Worm (Caenorhabditis elegans) whole organism, L1 larva: ENCODE data around the gene F46B6.13.
A peak's percentile ranks its signal among the peaks of the same experiment; 100 is the strongest.

ENCODE experiments used
- Y116A8C.19 ChIP-seq: sonication (generic microtip); optimal IDR thresholded peaks from 2 replicates; lab custom pipeline; 2016; ENCODE audit warnings: missing compliant biosample characterization, missing genetic modification characterization, borderline replicate concordance
- aha-1 ChIP-seq: fragments of 150-350 bp; optimal IDR thresholded peaks from 2 replicates; lab custom pipeline; 2014; ENCODE audit warnings: missing biosample characterization, missing genetic modification characterization
- ama-1 ChIP-seq: fragments of 150-350 bp; optimal IDR thresholded peaks from 2 replicates; lab custom pipeline; 2014
- blmp-1 ChIP-seq: fragments of 150-350 bp; optimal IDR thresholded peaks from 2 replicates; lab custom pipeline; 2014; ENCODE audit warnings: missing biosample characterization, missing genetic modification characterization
- ceh-82 ChIP-seq, 3 experiments: fragments of 150-350 bp in 1 of 3; sonication (generic microtip) in 2 of 3; optimal IDR thresholded peaks; 2 replicates each; lab custom pipeline; 2014 to 2017; ENCODE audit warnings: missing biosample characterization in 3 of 3, missing genetic modification characterization in 3 of 3
- ceh-88 ChIP-seq: fragments of 200-800 bp; sonication (Bioruptor generic); IDR thresholded peaks from 2 replicates; pipeline ENCODE4 v1.3.6; 2022; ENCODE audit warnings: missing genetic modification characterization, missing compliant biosample characterization
- ceh-90 ChIP-seq: sonication (generic microtip); optimal IDR thresholded peaks from 2 replicates; lab custom pipeline; 2016; ENCODE audit warnings: missing genetic modification characterization, missing compliant biosample characterization
- dpl-1 ChIP-seq, 3 experiments: fragments of 150-350 bp in 2 of 3; sonication (generic microtip) in 1 of 3; optimal IDR thresholded peaks; 2 replicates each; lab custom pipeline; 2014 to 2017; ENCODE audit warnings: missing biosample characterization in 3 of 3, missing genetic modification characterization in 3 of 3, missing genetic modification reagents in 3 of 3
- dsc-1 ChIP-seq: sonication (generic microtip); optimal IDR thresholded peaks from 2 replicates; lab custom pipeline; 2016; ENCODE audit warnings: mild to moderate bottlenecking, missing genetic modification characterization, missing compliant biosample characterization
- efl-1 ChIP-seq, 4 experiments: fragments of 150-350 bp; optimal IDR thresholded peaks in 3 of 4; peaks in 1 of 4; 1 replicate in 1 of 4; 2 replicates in 3 of 4; lab custom pipeline; 2014; ENCODE audit warnings: missing biosample characterization in 2 of 4, missing genetic modification characterization in 2 of 4, missing genetic modification reagents in 2 of 4
- elt-2 ChIP-seq: sonication (generic microtip); optimal IDR thresholded peaks from 2 replicates; lab custom pipeline; 2016; ENCODE audit warnings: missing genetic modification characterization, mild to moderate bottlenecking, inconsistent platforms, missing compliant biosample characterization, missing genetic modification reagents
- fkh-8 ChIP-seq: sonication (generic microtip); optimal IDR thresholded peaks from 2 replicates; lab custom pipeline; 2016; ENCODE audit warnings: mild to moderate bottlenecking, missing genetic modification characterization, missing compliant biosample characterization
- grh-1 ChIP-seq: fragments of 200-800 bp; sonication (Bioruptor generic); IDR thresholded peaks from 2 replicates; pipeline ENCODE4 v1.3.6; 2022; ENCODE audit warnings: missing genetic modification reagents, missing genetic modification characterization, missing compliant biosample characterization
- hlh-17 ChIP-seq: fragments of 200-800 bp; sonication (Bioruptor generic); optimal IDR thresholded peaks from 2 replicates; lab custom pipeline; 2018; ENCODE audit warnings: missing genetic modification characterization, mild to moderate bottlenecking, missing compliant biosample characterization, moderate library complexity, borderline replicate concordance
- hlh-4 ChIP-seq: sonication (generic microtip); optimal IDR thresholded peaks from 2 replicates; lab custom pipeline; 2016; ENCODE audit warnings: mild to moderate bottlenecking, missing genetic modification characterization, missing compliant biosample characterization
- hpl-2 ChIP-seq: fragments of 150-350 bp; optimal IDR thresholded peaks from 2 replicates; lab custom pipeline; 2014; ENCODE audit warnings: missing biosample characterization, missing genetic modification reagents, missing genetic modification characterization
- isw-1 ChIP-seq: fragments of 200-800 bp; sonication (Bioruptor generic); IDR thresholded peaks from 2 replicates; pipeline ENCODE4 v1.3.6; 2022; ENCODE audit warnings: missing genetic modification characterization, missing compliant biosample characterization
- lin-13 ChIP-seq: fragments of 150-350 bp; optimal IDR thresholded peaks from 2 replicates; lab custom pipeline; 2014; ENCODE audit warnings: missing biosample characterization, missing genetic modification reagents, missing genetic modification characterization
- lin-14 ChIP-seq: fragments of 200-800 bp; sonication (Bioruptor generic); optimal IDR thresholded peaks from 2 replicates; lab custom pipeline; 2018; ENCODE audit warnings: mild to moderate bottlenecking, missing genetic modification characterization, moderate library complexity, missing compliant biosample characterization
- lin-35 ChIP-seq, 2 experiments: fragments of 150-350 bp; optimal IDR thresholded peaks; 2 replicates each; lab custom pipeline; 2014; ENCODE audit warnings: missing biosample characterization in 2 of 2, missing genetic modification characterization in 2 of 2, missing genetic modification reagents in 2 of 2
- lin-39 ChIP-seq: fragments of 150-350 bp; optimal IDR thresholded peaks from 2 replicates; lab custom pipeline; 2014; ENCODE audit warnings: missing biosample characterization, missing genetic modification reagents, missing genetic modification characterization
- lsy-2 ChIP-seq, 2 experiments: fragments of 150-350 bp; optimal IDR thresholded peaks; 2 replicates each; lab custom pipeline; 2014; ENCODE audit warnings: missing biosample characterization in 2 of 2, missing genetic modification characterization in 2 of 2
- mef-2 ChIP-seq: fragments of 150-350 bp; optimal IDR thresholded peaks from 2 replicates; lab custom pipeline; 2014; ENCODE audit warnings: missing biosample characterization, missing genetic modification characterization
- mep-1 ChIP-seq: fragments of 150-350 bp; optimal IDR thresholded peaks from 2 replicates; lab custom pipeline; 2014; ENCODE audit warnings: missing biosample characterization, missing genetic modification characterization
- nhr-11 ChIP-seq: fragments of 150-350 bp; optimal IDR thresholded peaks from 2 replicates; lab custom pipeline; 2014; ENCODE audit warnings: missing biosample characterization, missing genetic modification characterization
- nhr-12 ChIP-seq: sonication (generic microtip); optimal IDR thresholded peaks from 2 replicates; lab custom pipeline; 2017; ENCODE audit warnings: missing biosample characterization, missing genetic modification characterization
- nhr-19 ChIP-seq: fragments of 200-800 bp; sonication (Bioruptor generic); conservative IDR thresholded peaks from 2 replicates; pipeline ENCODE4 v1.3.6; 2022; ENCODE audit warnings: missing genetic modification characterization, missing compliant biosample characterization
- nhr-20 ChIP-seq: sonication (generic microtip); optimal IDR thresholded peaks from 2 replicates; lab custom pipeline; 2016; ENCODE audit warnings: mild to moderate bottlenecking, missing genetic modification characterization, missing compliant biosample characterization
- nhr-237 ChIP-seq: fragments of 150-350 bp; optimal IDR thresholded peaks from 2 replicates; lab custom pipeline; 2014; ENCODE audit warnings: missing biosample characterization, missing genetic modification characterization
- nhr-28 ChIP-seq: fragments of 150-350 bp; optimal IDR thresholded peaks from 2 replicates; lab custom pipeline; 2014; ENCODE audit warnings: missing biosample characterization, missing genetic modification characterization
- nhr-47 ChIP-seq: sonication (generic microtip); optimal IDR thresholded peaks from 2 replicates; lab custom pipeline; 2016; ENCODE audit warnings: mild to moderate bottlenecking, missing genetic modification characterization, moderate library complexity, missing compliant biosample characterization
- nhr-71 ChIP-seq: sonication (generic microtip); optimal IDR thresholded peaks from 2 replicates; lab custom pipeline; 2016; ENCODE audit warnings: mild to moderate bottlenecking, missing genetic modification characterization, moderate library complexity, missing compliant biosample characterization
- nhr-77 ChIP-seq: fragments of 150-350 bp; optimal IDR thresholded peaks from 2 replicates; lab custom pipeline; 2014; ENCODE audit warnings: missing biosample characterization, missing genetic modification characterization
- nhr-84 ChIP-seq: sonication (generic microtip); optimal IDR thresholded peaks from 2 replicates; lab custom pipeline; 2017; ENCODE audit warnings: missing biosample characterization, missing genetic modification characterization
- nhr-85 ChIP-seq: sonication (generic microtip); peaks from one replicate; lab custom pipeline; 2016; ENCODE audit warnings: missing genetic modification characterization, inconsistent platforms, missing compliant biosample characterization
- pag-3 ChIP-seq: sonication (generic microtip); optimal IDR thresholded peaks from 2 replicates; lab custom pipeline; 2017; ENCODE audit warnings: missing genetic modification characterization, mild to moderate bottlenecking, missing compliant biosample characterization, antibody characterized with exemption, borderline replicate concordance; ENCODE audit not compliant: insufficient read depth
- pax-3 ChIP-seq: fragments of 200-800 bp; sonication (Bioruptor generic); optimal IDR thresholded peaks from 2 replicates; lab custom pipeline; 2018; ENCODE audit warnings: mild to moderate bottlenecking, missing genetic modification characterization, moderate library complexity, missing compliant biosample characterization
- pqm-1 ChIP-seq: sonication (generic microtip); optimal IDR thresholded peaks from 3 replicates; lab custom pipeline; 2017; ENCODE audit warnings: missing biosample characterization, missing genetic modification characterization
- snpc-4 ChIP-seq: fragments of 150-350 bp; optimal IDR thresholded peaks from 2 replicates; lab custom pipeline; 2014; ENCODE audit warnings: missing biosample characterization, missing genetic modification characterization
- sptf-1 ChIP-seq: fragments of 150-350 bp; optimal IDR thresholded peaks from 2 replicates; lab custom pipeline; 2014; ENCODE audit warnings: missing biosample characterization, missing genetic modification characterization
- tlp-1 ChIP-seq: fragments of 150-350 bp; optimal IDR thresholded peaks from 2 replicates; lab custom pipeline; 2014; ENCODE audit warnings: missing biosample characterization, missing genetic modification characterization
- unc-62 ChIP-seq: fragments of 150-350 bp; optimal IDR thresholded peaks from 2 replicates; lab custom pipeline; 2014; ENCODE audit warnings: missing biosample characterization, missing genetic modification reagents, missing genetic modification characterization
- zag-1 ChIP-seq: fragments of 150-350 bp; optimal IDR thresholded peaks from 2 replicates; lab custom pipeline; 2014; ENCODE audit warnings: missing biosample characterization, missing genetic modification characterization
- ztf-11 ChIP-seq, 2 experiments: sonication (generic microtip); optimal IDR thresholded peaks; 2 replicates each; lab custom pipeline; 2016 to 2017; ENCODE audit warnings: missing genetic modification characterization in 2 of 2, missing biosample characterization in 1 of 2, missing compliant biosample characterization in 1 of 2

The F46B6.13 gene

ce11 chrV:9796002-9796401 lies 3.0 kb downstream of the F46B6.13 start (continued):
- TF ChIP-seq dsc-1 (tag; lab: Kevin White, UChicago) (peak; percentile 77), ceh-82 (tag; optimal IDR thresholded peaks at IDR 0.05; lab: Kevin White, UChicago) (no peak), nhr-12 (tag; lab: Kevin White, UChicago) (no peak)

ce11 chrV:9794997-9795396 lies 4.0 kb downstream of the F46B6.13 start:
- TF ChIP-seq mef-2: no peak
- TF ChIP-seq nhr-20 (tag; lab: Kevin White, UChicago): no peak
- TF ChIP-seq nhr-71 (tag; lab: Kevin White, UChicago): peak; percentile 42
- no peak for TF ChIP-seq nhr-28 (tag; lab: Kevin White, UChicago)
- no peak for TF ChIP-seq nhr-77 (tag; lab: Kevin White, UChicago)
- peak; percentile 46 for TF ChIP-seq dsc-1 (tag; lab: Kevin White, UChicago)
- no peak for TF ChIP-seq nhr-84
- TF ChIP-seq elt-2: peak; percentile 7
- no peak for TF ChIP-seq pag-3 (tag; lab: Kevin White, UChicago)
- no peak for TF ChIP-seq lin-35 (GFP tag; optimal IDR thresholded peaks at IDR 0.05; lab: Kevin White, UChicago)
- TF ChIP-seq zag-1 (tag; lab: Kevin White, UChicago): no peak
- TF ChIP-seq fkh-8 (tag; lab: Kevin White, UChicago): peak; percentile 62
- no peak for TF ChIP-seq ama-1 (lab: Kevin White, UChicago)
- TF ChIP-seq nhr-85 (tag; lab: Kevin White, UChicago): no peak
- no peak for TF ChIP-seq nhr-11
- TF ChIP-seq efl-1 (optimal IDR thresholded peaks at IDR 0.05; lab: Kevin White, UChicago): no peak
- no peak for TF ChIP-seq efl-1 (GFP tag; optimal IDR thresholded peaks at IDR 0.05 in 1 of 2; lab: Kevin White, UChicago)
- TF ChIP-seq hlh-17 (GFP tag; lab: Kevin White, UChicago): no peak
- TF ChIP-seq ztf-11 (tag; optimal IDR thresholded peaks at IDR 0.05; lab: Kevin White, UChicago): no peak
- no peak for TF ChIP-seq nhr-12 (tag; lab: Kevin White, UChicago)
- no peak for TF ChIP-seq hpl-2 (GFP tag; lab: Kevin White, UChicago)
- TF ChIP-seq ceh-88: no peak
- no peak for TF ChIP-seq lin-39
- TF ChIP-seq pax-3 (tag; lab: Kevin White, UChicago): peak; percentile 39
- TF ChIP-seq mep-1 (tag; lab: Kevin White, UChicago): no peak
- peak in 1 of 2 experiments; percentile 8 for TF ChIP-seq lsy-2 (tag; optimal IDR thresholded peaks at IDR 0.05; lab: Kevin White, UChicago)
- no peak for TF ChIP-seq sptf-1 (tag; lab: Kevin White, UChicago)
- TF ChIP-seq dpl-1 (GFP tag; optimal IDR thresholded peaks at IDR 0.05; lab: Kevin White, UChicago): no peak
- no peak for TF ChIP-seq tlp-1
- peak; percentile 11 for TF ChIP-seq nhr-47 (tag; lab: Kevin White, UChicago)
- no peak for TF ChIP-seq aha-1 (tag; lab: Kevin White, UChicago)
- TF ChIP-seq lin-14: no peak

ce11 chrV:9791332-9791731 lies 7.6 kb downstream of the F46B6.13 start, which contains the start of gene lipl-2:
TSS of gene lipl-2 (plus strand) at chrV:9791567.
- TF ChIP-seq nhr-71 (tag; lab: Kevin White, UChicago) (peak; percentile 15), unc-62 (GFP tag; lab: Kevin White, UChicago) (no peak), lin-14 (no peak), nhr-84 (no peak), lin-35 (GFP tag; optimal IDR thresholded peaks at IDR 0.05; lab: Kevin White, UChicago) (peak in 1 of 2 experiments; percentile 3), nhr-20 (tag; lab: Kevin White, UChicago) (peak; percentile 52), elt-2 (peak; percentile 84), nhr-19 (GFP tag; lab: Robert Waterston, UW) (no peak)

ce11 chrV:9789657-9790261 lies 9.2 kb downstream of the F46B6.13 start, which contains the start of gene ztf-7:
TSS of gene ztf-7 (minus strand) at chrV:9789707.
- TF ChIP-seq blmp-1 (tag; lab: Kevin White, UChicago): peak; percentile 88
- TF ChIP-seq Y116A8C.19: no peak
- peak; percentile 95 for TF ChIP-seq snpc-4
- TF ChIP-seq hlh-4 (tag; lab: Kevin White, UChicago): no peak
- TF ChIP-seq aha-1 (tag; lab: Kevin White, UChicago): peak; percentile 83
- TF ChIP-seq pag-3 (tag; lab: Kevin White, UChicago): peak; percentile 55
- TF ChIP-seq nhr-47 (tag; lab: Kevin White, UChicago): peak; percentile 99
- TF ChIP-seq lin-13: peak; percentile 97
- TF ChIP-seq elt-2: peak; percentile 95
- TF ChIP-seq lin-39: peak; percentile 96
- TF ChIP-seq isw-1 (GFP tag; lab: Robert Waterston, UW): peak; percentile 96
- TF ChIP-seq grh-1 (GFP tag; lab: Robert Waterston, UW): peak; percentile 96
- TF ChIP-seq ama-1 (lab: Kevin White, UChicago): peak; percentile 72
- TF ChIP-seq nhr-12 (tag; lab: Kevin White, UChicago): no peak
- peak; percentile 74 for TF ChIP-seq nhr-237 (tag; lab: Kevin White, UChicago)
- TF ChIP-seq ceh-90 (tag; lab: Kevin White, UChicago): no peak
- TF ChIP-seq nhr-77 (tag; lab: Kevin White, UChicago): peak; percentile 81
- no peak for TF ChIP-seq pqm-1 (tag; lab: Kevin White, UChicago)
- no peak for TF ChIP-seq unc-62 (GFP tag; lab: Kevin White, UChicago)
- TF ChIP-seq mep-1 (tag; lab: Kevin White, UChicago): peak; percentile 99
- TF ChIP-seq lsy-2 (tag; optimal IDR thresholded peaks at IDR 0.05; lab: Kevin White, UChicago): peak; percentile 95 to 96
